Fruit fly (Drosophila melanogaster) whole organism, embryonic: Measurements from ENCODE around the gene Non3.
A peak's percentile ranks its signal among the peaks of the same experiment; 100 is the strongest.

Experiments used
- ATbp ChIP-seq: fragments of 200-800 bp; sonication (Bioruptor generic); optimal IDR thresholded peaks from 2 replicates; lab custom pipeline; 2017; ENCODE audit warnings: missing biosample characterization, mild to moderate bottlenecking, missing genetic modification characterization, missing genetic modification reagents
- CG10274 ChIP-seq: fragments of 200-800 bp; sonication (Bioruptor generic); optimal IDR thresholded peaks from 3 replicates; lab custom pipeline; 2017; ENCODE audit warnings: missing biosample characterization, mild to moderate bottlenecking, missing genetic modification characterization
- CG10431 ChIP-seq: fragments of 200-800 bp; sonication (Bioruptor generic); optimal IDR thresholded peaks from 3 replicates; lab custom pipeline; 2018; ENCODE audit warnings: missing biosample characterization, mild to moderate bottlenecking, missing genetic modification characterization
- CG10959 ChIP-seq: fragments of 200-800 bp; sonication (Bioruptor generic); IDR thresholded peaks from 2 replicates; pipeline ENCODE4 v1.3.6; 2022; ENCODE audit warnings: missing biosample characterization, missing genetic modification characterization
- CG12071 ChIP-seq: fragments of 200-800 bp; sonication (Bioruptor generic); optimal IDR thresholded peaks from 3 replicates; lab custom pipeline; 2018; ENCODE audit warnings: missing biosample characterization, mild to moderate bottlenecking, missing genetic modification characterization
- CG13624 ChIP-seq: fragments of 200-800 bp; sonication (Bioruptor generic); optimal IDR thresholded peaks from 2 replicates; lab custom pipeline; 2016; ENCODE audit warnings: missing biosample characterization, missing genetic modification characterization
- CG14050 ChIP-seq: fragments of 200-800 bp; sonication (Bioruptor generic); IDR thresholded peaks from 3 replicates; pipeline ENCODE4 v1.3.6; 2022; ENCODE audit warnings: missing biosample characterization, missing genetic modification characterization
- CG15269 ChIP-seq: fragments of 200-800 bp; sonication (Bioruptor generic); optimal IDR thresholded peaks from 2 replicates; lab custom pipeline; 2018; ENCODE audit warnings: missing biosample characterization, mild to moderate bottlenecking, missing genetic modification characterization, moderate library complexity
- CG1602 ChIP-seq: fragments of 200-800 bp; sonication (Bioruptor generic); optimal IDR thresholded peaks from 3 replicates; lab custom pipeline; 2016; ENCODE audit warnings: missing biosample characterization, missing genetic modification characterization
- CG1647 ChIP-seq: fragments of 200-800 bp; sonication (Bioruptor generic); optimal IDR thresholded peaks from 3 replicates; lab custom pipeline; 2016; ENCODE audit warnings: missing biosample characterization, missing genetic modification characterization
- CG1832 ChIP-seq: fragments of 200-800 bp; sonication (Bioruptor generic); optimal IDR thresholded peaks from 2 replicates; lab custom pipeline; 2017; ENCODE audit warnings: missing biosample characterization, mild to moderate bottlenecking, missing genetic modification characterization, inconsistent platforms
- CG18476 ChIP-seq: fragments of 200-800 bp; sonication (Bioruptor generic); optimal IDR thresholded peaks from 2 replicates; lab custom pipeline; 2016; ENCODE audit warnings: missing biosample characterization, mild to moderate bottlenecking, missing genetic modification characterization
- CG31388 ChIP-seq: fragments of 200-800 bp; sonication (Bioruptor generic); optimal IDR thresholded peaks from 2 replicates; lab custom pipeline; 2016; ENCODE audit warnings: missing biosample characterization, missing genetic modification characterization
- CG33213 ChIP-seq: fragments of 200-800 bp; sonication (Bioruptor generic); optimal IDR thresholded peaks from 3 replicates; lab custom pipeline; 2016; ENCODE audit warnings: missing biosample characterization, missing genetic modification characterization
- CG6175 ChIP-seq: fragments of 200-800 bp; sonication (Bioruptor generic); IDR thresholded peaks from 3 replicates; pipeline ENCODE4 v1.3.6; 2022; ENCODE audit warnings: missing biosample characterization, missing genetic modification characterization
- CG6791 ChIP-seq: fragments of 200-800 bp; sonication (Bioruptor generic); IDR thresholded peaks from 3 replicates; pipeline ENCODE4 v1.3.6; 2022; ENCODE audit warnings: missing biosample characterization, missing genetic modification characterization; ENCODE audit not compliant: partially characterized antibody
- CG7556 ChIP-seq: fragments of 200-800 bp; sonication (Bioruptor generic); optimal IDR thresholded peaks from 2 replicates; lab custom pipeline; 2017; ENCODE audit warnings: missing biosample characterization, mild to moderate bottlenecking, missing genetic modification characterization
- CG9609 ChIP-seq: fragments of 200-800 bp; sonication (Bioruptor generic); optimal IDR thresholded peaks from 3 replicates; lab custom pipeline; 2016; ENCODE audit warnings: missing biosample characterization, missing genetic modification characterization
- Camta ChIP-seq: fragments of 200-800 bp; sonication (Bioruptor generic); optimal IDR thresholded peaks from 2 replicates; lab custom pipeline; 2016; ENCODE audit warnings: missing biosample characterization, missing genetic modification characterization
- Dref ChIP-seq: fragments of 200-800 bp; sonication (Bioruptor generic); IDR thresholded peaks from 2 replicates; pipeline ENCODE4 v1.3.6; 2022; ENCODE audit warnings: missing biosample characterization, missing genetic modification characterization
- Drgx ChIP-seq: fragments of 200-800 bp; sonication (Bioruptor generic); IDR thresholded peaks from 2 replicates; pipeline ENCODE4 v1.3.6; 2022; ENCODE audit warnings: missing biosample characterization, missing genetic modification characterization
- Fer1 ChIP-seq: fragments of 200-800 bp; sonication (Bioruptor generic); optimal IDR thresholded peaks from 2 replicates; lab custom pipeline; 2017; ENCODE audit warnings: missing biosample characterization, mild to moderate bottlenecking, missing genetic modification characterization
- Hr3 ChIP-seq: fragments of 200-800 bp; sonication (Bioruptor generic); optimal IDR thresholded peaks from 3 replicates; lab custom pipeline; 2016; ENCODE audit warnings: missing biosample characterization, missing genetic modification characterization
- NFAT ChIP-seq: fragments of 200-800 bp; sonication (Bioruptor generic); IDR thresholded peaks from 2 replicates; pipeline ENCODE4 v1.3.6; 2022; ENCODE audit warnings: missing biosample characterization, missing genetic modification characterization
- Pdp1 ChIP-seq, 2 experiments: fragments of 200-800 bp; sonication (Bioruptor generic); optimal IDR thresholded peaks; 3 replicates each; lab custom pipeline; 2016; ENCODE audit warnings: missing biosample characterization in 2 of 2, missing genetic modification characterization in 2 of 2, mild to moderate bottlenecking in 1 of 2, moderate library complexity in 1 of 2
- TFAM ChIP-seq: fragments of 200-800 bp; sonication (Bioruptor generic); optimal IDR thresholded peaks from 2 replicates; lab custom pipeline; 2017; ENCODE audit warnings: missing biosample characterization, missing genetic modification characterization, inconsistent platforms
- ap ChIP-seq: fragments of 200-800 bp; sonication (Bioruptor generic); IDR thresholded peaks from 2 replicates; pipeline ENCODE4 v1.3.6; 2022; ENCODE audit warnings: missing biosample characterization, missing genetic modification characterization
- az2 ChIP-seq: fragments of 200-800 bp; sonication (Bioruptor generic); optimal IDR thresholded peaks from 3 replicates; lab custom pipeline; 2016; ENCODE audit warnings: missing biosample characterization, missing genetic modification characterization
- bab2 ChIP-seq: fragments of 200-800 bp; sonication (Bioruptor generic); optimal IDR thresholded peaks from 2 replicates; lab custom pipeline; 2016; ENCODE audit warnings: missing biosample characterization, missing genetic modification characterization
- bigmax ChIP-seq: fragments of 200-800 bp; sonication (Bioruptor generic); optimal IDR thresholded peaks from 2 replicates; lab custom pipeline; 2018; ENCODE audit warnings: missing biosample characterization, mild to moderate bottlenecking, missing genetic modification characterization
- cg ChIP-seq: fragments of 200-800 bp; sonication (Bioruptor generic); optimal IDR thresholded peaks from 3 replicates; lab custom pipeline; 2019; ENCODE audit warnings: missing biosample characterization, mild to moderate bottlenecking, missing genetic modification characterization, moderate library complexity
- crp ChIP-seq, 2 experiments: fragments of 200-800 bp; sonication (Bioruptor generic); optimal IDR thresholded peaks; 2 replicates in 1 of 2; 3 replicates in 1 of 2; lab custom pipeline; 2017; ENCODE audit warnings: missing biosample characterization in 2 of 2, missing genetic modification characterization in 2 of 2, mild to moderate bottlenecking in 1 of 2, moderate library complexity in 1 of 2
- dati ChIP-seq: fragments of 200-800 bp; sonication (Bioruptor generic); IDR thresholded peaks from 2 replicates; pipeline ENCODE4 v1.3.6; 2022; ENCODE audit warnings: missing biosample characterization, missing genetic modification characterization
- gem ChIP-seq: fragments of 200-800 bp; sonication (Bioruptor generic); optimal IDR thresholded peaks from 2 replicates; lab custom pipeline; 2019; ENCODE audit warnings: missing biosample characterization, mild to moderate bottlenecking, missing genetic modification characterization, moderate library complexity
- gfzf ChIP-seq: fragments of 200-800 bp; sonication (Bioruptor generic); optimal IDR thresholded peaks from 2 replicates; lab custom pipeline; 2016; ENCODE audit warnings: missing biosample characterization, mild to moderate bottlenecking, missing genetic modification characterization, moderate library complexity
- gt ChIP-seq: fragments of 200-800 bp; sonication (Bioruptor generic); IDR thresholded peaks from 2 replicates; pipeline ENCODE4 v1.3.6; 2022; ENCODE audit warnings: missing biosample characterization, missing genetic modification characterization
- mam ChIP-seq: fragments of 200-800 bp; sonication (Bioruptor generic); optimal IDR thresholded peaks from 3 replicates; lab custom pipeline; 2016; ENCODE audit warnings: missing biosample characterization, missing genetic modification characterization
- nmo ChIP-seq: fragments of 200-800 bp; sonication (Bioruptor generic); optimal IDR thresholded peaks from 2 replicates; lab custom pipeline; 2018; ENCODE audit warnings: missing biosample characterization, mild to moderate bottlenecking, missing genetic modification characterization, moderate library complexity
- pan ChIP-seq, 4 experiments: fragments of >200 bp in 3 of 4; fragments of 200-800 bp in 1 of 4; sonication (Bioruptor generic) in 1 of 4; optimal IDR thresholded peaks in 3 of 4; IDR thresholded peaks in 1 of 4; 2 replicates each; pipeline versions ENCODE4 v1.3.6 to Lab custom; 2017 to 2022; ENCODE audit warnings: missing biosample characterization in 2 of 4, missing genetic modification characterization in 2 of 4, mixed read lengths in 1 of 4
- pb ChIP-seq: fragments of 200-800 bp; sonication (Bioruptor generic); optimal IDR thresholded peaks from 3 replicates; lab custom pipeline; 2016; ENCODE audit warnings: missing biosample characterization, missing genetic modification characterization
- prd ChIP-seq, 3 experiments: fragments of >200 bp in 2 of 3; fragments of 200-800 bp in 1 of 3; sonication (Bioruptor generic) in 1 of 3; optimal IDR thresholded peaks in 2 of 3; IDR thresholded peaks in 1 of 3; 2 replicates in 2 of 3; 3 replicates in 1 of 3; pipeline versions ENCODE4 v1.3.6 to Lab custom; 2017 to 2022; ENCODE audit warnings: missing biosample characterization in 1 of 3, missing genetic modification characterization in 1 of 3
- sc ChIP-seq, 3 experiments: fragments of >200 bp in 2 of 3; fragments of 200-800 bp in 1 of 3; sonication (Bioruptor generic) in 1 of 3; optimal IDR thresholded peaks; 2 replicates in 2 of 3; 3 replicates in 1 of 3; lab custom pipeline; 2017; ENCODE audit warnings: mild to moderate bottlenecking in 1 of 3, missing biosample characterization in 1 of 3, missing genetic modification characterization in 1 of 3, missing genetic modification reagents in 1 of 3
- sens-2 ChIP-seq: fragments of 200-800 bp; sonication (Bioruptor generic); IDR thresholded peaks from 2 replicates; pipeline ENCODE4 v1.3.6; 2022; ENCODE audit warnings: missing biosample characterization, missing genetic modification characterization
- sob ChIP-seq: fragments of 200-800 bp; sonication (Bioruptor generic); IDR thresholded peaks from 2 replicates; pipeline ENCODE4 v1.3.6; 2022; ENCODE audit warnings: missing biosample characterization, missing genetic modification characterization
- tin ChIP-seq: fragments of 200-800 bp; sonication (Bioruptor generic); optimal IDR thresholded peaks from 3 replicates; lab custom pipeline; 2016; ENCODE audit warnings: missing biosample characterization, missing genetic modification characterization
- tna ChIP-seq: fragments of 200-800 bp; sonication (Bioruptor generic); IDR thresholded peaks from 2 replicates; pipeline ENCODE4 v1.3.6; 2022; ENCODE audit warnings: missing biosample characterization, missing genetic modification characterization; ENCODE audit not compliant: partially characterized antibody
- toy ChIP-seq: fragments of 200-800 bp; sonication (Bioruptor generic); IDR thresholded peaks from 2 replicates; pipeline ENCODE4 v1.3.6; 2022; ENCODE audit warnings: missing biosample characterization, missing genetic modification characterization
- tx ChIP-seq: fragments of 200-800 bp; sonication (Bioruptor generic); optimal IDR thresholded peaks from 2 replicates; lab custom pipeline; 2016; ENCODE audit warnings: missing biosample characterization, missing genetic modification characterization
- zfh2 ChIP-seq: fragments of 200-800 bp; sonication (Bioruptor generic); optimal IDR thresholded peaks from 2 replicates; lab custom pipeline; 2016; ENCODE audit warnings: missing biosample characterization, missing genetic modification characterization

Non3 gene

dm6 chr3R:18223434-18223833, at the start of gene Non3, which contains the start of gene mTerf5 (continued):
- TF ChIP-seq sc (optimal IDR thresholded peaks at IDR 0.05; lab: Kevin White, UChicago): no peak
- TF ChIP-seq sc (GFP tag; optimal IDR thresholded peaks at IDR 0.05; lab: Kevin White, UChicago): peak; percentile 34
- no peak for TF ChIP-seq toy (GFP tag; lab: Robert Waterston, UW)
- peak; percentile 63 for TF ChIP-seq CG15269
- TF ChIP-seq CG7556 (GFP tag; lab: Kevin White, UChicago): peak; percentile 20
- no peak for TF ChIP-seq CG13624 (GFP tag; lab: Kevin White, UChicago)
- TF ChIP-seq az2: peak; percentile 49
- peak; percentile 78 for TF ChIP-seq CG6791 (GFP tag; lab: Robert Waterston, UW)
- peak; percentile 14 for TF ChIP-seq pb (GFP tag; lab: Kevin White, UChicago)
- peak; percentile 77 for TF ChIP-seq Dref
- TF ChIP-seq CG12071: no peak
- peak in 1 of 2 experiments; percentile 24 for TF ChIP-seq crp (GFP tag; optimal IDR thresholded peaks at IDR 0.05; lab: Kevin White, UChicago)
- peak; percentile 10 for TF ChIP-seq CG18476 (GFP tag; lab: Kevin White, UChicago)
- TF ChIP-seq CG1602 (GFP tag; lab: Kevin White, UChicago): peak; percentile 41
- no peak for TF ChIP-seq CG1832 (GFP tag; lab: Kevin White, UChicago)
- no peak for TF ChIP-seq ap (GFP tag; lab: Robert Waterston, UW)
- no peak for TF ChIP-seq CG9609 (GFP tag; lab: Kevin White, UChicago)
- no peak for TF ChIP-seq tx (GFP tag; lab: Kevin White, UChicago)
- peak; percentile 25; the same call in 1 of the 2 replicates for TF ChIP-seq sob (GFP tag; lab: Robert Waterston, UW)
- TF ChIP-seq gfzf (GFP tag; lab: Kevin White, UChicago): no peak
- no peak for TF ChIP-seq dati (GFP tag; lab: Robert Waterston, UW)
- no peak for TF ChIP-seq pan (optimal IDR thresholded peaks at IDR 0.05; lab: Kevin White, UChicago)
- TF ChIP-seq pan (GFP tag; optimal IDR thresholded peaks at IDR 0.05 in 1 of 2, IDR thresholded peaks at IDR 0.05 in 1 of 2): peak in 1 of 2 experiments; percentile 60
- TF ChIP-seq CG6175 (GFP tag; lab: Robert Waterston, UW): no peak
- peak; percentile 28 for TF ChIP-seq ATbp (GFP tag; lab: Kevin White, UChicago)
- peak; percentile 80 for TF ChIP-seq gem (tag; lab: Kevin White, UChicago)
- TF ChIP-seq CG10274: no peak
- TF ChIP-seq nmo (GFP tag; lab: Kevin White, UChicago): peak; percentile 79
- no peak for TF ChIP-seq CG10431 (GFP tag; lab: Kevin White, UChicago)
- peak; percentile 45 for TF ChIP-seq mam
- TF ChIP-seq bab2 (GFP tag; lab: Kevin White, UChicago): peak; percentile 38
- no peak for TF ChIP-seq cg (GFP tag; lab: Kevin White, UChicago)
- TF ChIP-seq zfh2: peak; percentile 45
- no peak for TF ChIP-seq Camta (GFP tag; lab: Kevin White, UChicago)
- peak; percentile 73 for TF ChIP-seq Hr3 (GFP tag; lab: Kevin White, UChicago)
- TF ChIP-seq Fer1 (GFP tag; lab: Kevin White, UChicago): peak; percentile 64
- 0 out of 2 replicates have a peak, but pooled peaks have one; percentile 24 for TF ChIP-seq Drgx
- no peak for TF ChIP-seq NFAT (GFP tag; lab: Robert Waterston, UW)
- TF ChIP-seq prd (optimal IDR thresholded peaks at IDR 0.05; lab: Kevin White, UChicago): no peak
- TF ChIP-seq prd (GFP tag; IDR thresholded peaks at IDR 0.05; lab: Robert Waterston, UW): peak; percentile 66
- no peak for TF ChIP-seq gt (GFP tag; lab: Robert Waterston, UW)
- peak in 1 of 2 experiments; percentile 30 for TF ChIP-seq Pdp1 (GFP tag; optimal IDR thresholded peaks at IDR 0.05; lab: Kevin White, UChicago)
- peak; percentile 10 for TF ChIP-seq CG31388
- TF ChIP-seq tna (GFP tag; lab: Robert Waterston, UW): peak; percentile 52; the same call in 1 of the 2 replicates
- TF ChIP-seq CG10959: no peak
- no peak for TF ChIP-seq TFAM
- peak; percentile 51 for TF ChIP-seq tin (GFP tag; lab: Kevin White, UChicago)
- TF ChIP-seq CG1647 (GFP tag; lab: Kevin White, UChicago): no peak
- no peak for TF ChIP-seq sens-2
- no peak for TF ChIP-seq CG33213 (GFP tag; lab: Kevin White, UChicago)
- TF ChIP-seq CG14050 (GFP tag; lab: Robert Waterston, UW): no peak
- TF ChIP-seq bigmax (GFP tag; lab: Kevin White, UChicago): no peak
